Worm (Caenorhabditis elegans): ENCODE results near the gene C30G12.6.

The C30G12.6 gene

DNA sequence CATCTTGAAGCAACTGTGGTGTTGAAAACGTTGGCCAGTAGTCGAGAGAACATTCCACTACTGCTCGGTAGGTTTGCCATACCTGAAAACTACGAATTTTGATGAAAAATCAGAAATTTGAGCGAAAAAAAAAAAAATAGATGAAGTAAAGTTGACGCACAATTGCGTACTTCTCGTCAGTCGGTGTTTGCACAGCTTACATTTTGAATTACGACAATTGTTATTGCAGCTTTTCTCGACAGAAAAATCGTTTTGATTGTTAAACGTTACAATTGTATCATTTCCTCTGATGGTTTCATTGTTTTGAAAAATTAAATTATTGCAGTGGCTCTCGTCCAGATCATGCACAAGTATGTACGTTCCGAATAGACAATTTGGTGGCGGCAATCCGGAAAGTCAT lies 14.2 kb upstream of the C30G12.6 start, which contains the start of the genes F45E12.5 and cnep-1:
Gene F45E12.5 (minus strand): TSS at position 93 of the 400 bp plus-strand sequence.
Gene cnep-1 (plus strand): TSS at position 326 of the 400 bp plus-strand sequence.
- no peak for TF ChIP-seq hmg-4 (GFP tag; optimal IDR thresholded peaks at IDR 0.05)
- TF ChIP-seq B0310.2 (tag; optimal IDR thresholded peaks at IDR 0.05): no peak
- TF ChIP-seq tbx-37 (GFP tag; conservative IDR thresholded peaks at IDR 0.05): no peak
- TF ChIP-seq aly-1 (tag; optimal IDR thresholded peaks at IDR 0.05): no peak
- no peak for TF ChIP-seq sea-1 (GFP tag; conservative IDR thresholded peaks at IDR 0.05)
- TF ChIP-seq pes-1 (GFP tag; IDR thresholded peaks at IDR 0.05): no peak
- TF ChIP-seq F13C5.2 (tag; optimal IDR thresholded peaks at IDR 0.05): no peak
- TF ChIP-seq scrt-1 (GFP tag; IDR thresholded peaks at IDR 0.05): no peak
- TF ChIP-seq ceh-13 (GFP tag; optimal IDR thresholded peaks at IDR 0.05): no peak

ce11 chrII:7305558-7305957 lies 9.7 kb upstream of the C30G12.6 start, which contains the start of gene brf-1:
TSS of gene brf-1 (plus strand) at chrII:7305858.
- TF ChIP-seq hmbx-1 (tag; optimal IDR thresholded peaks at IDR 0.05) (no peak), tra-4 (tag; optimal IDR thresholded peaks at IDR 0.05) (no peak), B0310.2 (tag; optimal IDR thresholded peaks at IDR 0.05) (no peak), tbx-11 (GFP tag; IDR thresholded peaks at IDR 0.05) (no peak), ets-7 (tag; optimal IDR thresholded peaks at IDR 0.05) (no peak), tbx-37 (GFP tag; conservative IDR thresholded peaks at IDR 0.05) (no peak)

ce11 chrII:7301670-7302151 lies 5.9 kb upstream of the C30G12.6 start, which contains the start of gene cul-4:
TSS of gene cul-4 (plus strand) at chrII:7302101.
- TF ChIP-seq hmg-4 (GFP tag; optimal IDR thresholded peaks at IDR 0.05) (no peak), ceh-36 (tag; optimal IDR thresholded peaks at IDR 0.05) (no peak), flt-1 (GFP tag; IDR thresholded peaks at IDR 0.05) (no peak), tbx-11 (GFP tag; IDR thresholded peaks at IDR 0.05) (no peak), F13C5.2 (tag; optimal IDR thresholded peaks at IDR 0.05) (no peak), ceh-13 (GFP tag; optimal IDR thresholded peaks at IDR 0.05) (no peak)

ce11 chrII:7299042-7299441 lies 3.2 kb upstream of the C30G12.6 start, which contains the start of gene C30G12.1:
TSS of gene C30G12.1 (plus strand) at chrII:7299342.
- no peak for TF ChIP-seq tbx-37 (GFP tag; conservative IDR thresholded peaks at IDR 0.05)
- TF ChIP-seq ets-7 (tag; optimal IDR thresholded peaks at IDR 0.05): no peak
- TF ChIP-seq hnd-1 (tag; optimal IDR thresholded peaks at IDR 0.05): no peak
- no peak for TF ChIP-seq aly-1 (tag; optimal IDR thresholded peaks at IDR 0.05)
- no peak for TF ChIP-seq ceh-13 (GFP tag; optimal IDR thresholded peaks at IDR 0.05)
- TF ChIP-seq tbx-11 (GFP tag; IDR thresholded peaks at IDR 0.05): no peak
- no peak for TF ChIP-seq tra-4 (tag; optimal IDR thresholded peaks at IDR 0.05)
- TF ChIP-seq scrt-1 (GFP tag; IDR thresholded peaks at IDR 0.05): no peak
- no peak for TF ChIP-seq hmbx-1 (tag; optimal IDR thresholded peaks at IDR 0.05)
- no peak for TF ChIP-seq ama-1 (optimal IDR thresholded peaks at IDR 0.05)
- no peak for TF ChIP-seq hmg-4 (GFP tag; optimal IDR thresholded peaks at IDR 0.05)

DNA sequence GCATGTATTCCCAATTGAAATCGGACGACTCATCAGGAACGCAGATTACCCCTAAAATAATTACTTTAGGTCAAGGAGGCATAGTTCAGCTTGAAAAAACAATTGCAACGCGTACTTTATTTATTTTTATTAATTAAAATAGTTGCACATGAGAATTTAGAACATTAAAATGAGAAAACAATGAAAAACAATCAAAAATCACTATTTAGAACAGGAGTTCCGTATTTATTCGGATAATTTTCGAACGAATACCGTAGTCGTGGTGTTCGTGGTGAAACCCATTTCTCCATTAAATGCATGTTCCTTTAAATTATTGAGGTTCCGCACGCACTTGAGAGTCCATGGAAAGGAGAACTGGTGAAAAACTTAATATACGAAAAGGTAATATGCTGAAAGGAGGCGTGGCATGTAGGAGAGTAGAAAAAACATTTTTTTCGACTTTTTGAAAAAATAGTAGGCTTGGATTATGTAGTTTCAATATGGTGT lies 2.4 kb upstream of the C30G12.6 start, which contains the start of gene puf-8:
Gene puf-8 (minus strand): TSS at position 51 of the 486 bp plus-strand sequence.
- TF ChIP-seq B0310.2 (tag; optimal IDR thresholded peaks at IDR 0.05) (no peak), tbx-11 (GFP tag; IDR thresholded peaks at IDR 0.05) (no peak)

DNA sequence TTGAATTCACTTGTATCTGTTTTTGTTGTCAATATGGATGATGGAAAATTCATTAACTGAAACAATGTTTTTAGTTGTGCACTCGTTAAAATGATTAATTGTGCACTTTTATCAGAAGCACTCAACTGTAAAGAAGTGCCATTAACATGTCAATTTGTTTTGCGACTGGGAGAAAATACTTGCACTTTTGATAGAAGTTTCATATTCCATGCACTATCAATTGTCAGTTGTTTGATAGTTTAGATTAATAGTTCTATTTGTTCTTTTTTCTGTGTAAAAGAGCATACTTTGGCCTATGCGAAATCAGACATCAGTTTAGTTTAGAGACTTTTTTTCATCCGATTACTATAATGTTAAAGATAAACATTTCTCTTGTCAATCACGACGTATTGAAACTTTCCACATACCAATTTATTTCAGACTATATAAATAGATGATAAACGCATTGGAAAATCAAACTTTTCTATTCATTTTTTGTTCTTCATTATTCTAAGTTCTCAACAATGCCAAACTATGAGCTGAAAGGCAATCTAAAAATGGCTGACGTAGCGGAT lies 5.8 kb downstream of the C30G12.6 start, which contains the start of gene C30G12.2:
Gene C30G12.2 (plus strand): TSS at position 504 of the 554 bp plus-strand sequence.
- TF ChIP-seq pes-1 (GFP tag; IDR thresholded peaks at IDR 0.05): no peak
- no peak for TF ChIP-seq ama-1 (optimal IDR thresholded peaks at IDR 0.05)
- no peak for TF ChIP-seq hnd-1 (tag; optimal IDR thresholded peaks at IDR 0.05)
- no peak for TF ChIP-seq B0310.2 (tag; optimal IDR thresholded peaks at IDR 0.05)
- TF ChIP-seq hmbx-1 (tag; optimal IDR thresholded peaks at IDR 0.05): no peak
- no peak for TF ChIP-seq tbx-11 (GFP tag; IDR thresholded peaks at IDR 0.05)
- no peak for TF ChIP-seq sea-1 (GFP tag; conservative IDR thresholded peaks at IDR 0.05)
- TF ChIP-seq hmg-4 (GFP tag; optimal IDR thresholded peaks at IDR 0.05): no peak
- no peak for TF ChIP-seq aly-1 (tag; optimal IDR thresholded peaks at IDR 0.05)
- TF ChIP-seq tbx-37 (GFP tag; conservative IDR thresholded peaks at IDR 0.05): no peak
- TF ChIP-seq ceh-13 (GFP tag; optimal IDR thresholded peaks at IDR 0.05): no peak
- TF ChIP-seq ets-7 (tag; optimal IDR thresholded peaks at IDR 0.05): no peak
- TF ChIP-seq scrt-1 (GFP tag; IDR thresholded peaks at IDR 0.05): no peak
- TF ChIP-seq flt-1 (GFP tag; IDR thresholded peaks at IDR 0.05): no peak

ce11 chrII:7287709-7288108 lies 8.1 kb downstream of the C30G12.6 start:
- no peak for TF ChIP-seq ceh-13 (GFP tag; optimal IDR thresholded peaks at IDR 0.05)
- TF ChIP-seq flt-1 (GFP tag; IDR thresholded peaks at IDR 0.05): no peak
- TF ChIP-seq tbx-37 (GFP tag; conservative IDR thresholded peaks at IDR 0.05): no peak
- no peak for TF ChIP-seq F13C5.2 (tag; optimal IDR thresholded peaks at IDR 0.05)
- no peak for TF ChIP-seq pes-1 (GFP tag; IDR thresholded peaks at IDR 0.05)
- no peak for TF ChIP-seq tbx-11 (GFP tag; IDR thresholded peaks at IDR 0.05)
- no peak for TF ChIP-seq scrt-1 (GFP tag; IDR thresholded peaks at IDR 0.05)
- no peak for TF ChIP-seq tra-4 (tag; optimal IDR thresholded peaks at IDR 0.05)

ce11 chrII:7287140-7287539 lies 8.7 kb downstream of the C30G12.6 start:
- TF ChIP-seq ama-1 (optimal IDR thresholded peaks at IDR 0.05): no peak
- TF ChIP-seq scrt-1 (GFP tag; IDR thresholded peaks at IDR 0.05): no peak
- no peak for TF ChIP-seq tbx-11 (GFP tag; IDR thresholded peaks at IDR 0.05)
- no peak for TF ChIP-seq hnd-1 (tag; optimal IDR thresholded peaks at IDR 0.05)
- no peak for TF ChIP-seq F13C5.2 (tag; optimal IDR thresholded peaks at IDR 0.05)
- TF ChIP-seq pes-1 (GFP tag; IDR thresholded peaks at IDR 0.05): no peak
- TF ChIP-seq tra-4 (tag; optimal IDR thresholded peaks at IDR 0.05): no peak
- no peak for TF ChIP-seq hmbx-1 (tag; optimal IDR thresholded peaks at IDR 0.05)
- TF ChIP-seq ceh-13 (GFP tag; optimal IDR thresholded peaks at IDR 0.05): no peak
- no peak for TF ChIP-seq aly-1 (tag; optimal IDR thresholded peaks at IDR 0.05)
- TF ChIP-seq ceh-36 (tag; optimal IDR thresholded peaks at IDR 0.05): no peak
- TF ChIP-seq tbx-37 (GFP tag; conservative IDR thresholded peaks at IDR 0.05): no peak
- no peak for TF ChIP-seq B0310.2 (tag; optimal IDR thresholded peaks at IDR 0.05)
- TF ChIP-seq hmg-4 (GFP tag; optimal IDR thresholded peaks at IDR 0.05): no peak
- no peak for TF ChIP-seq sea-1 (GFP tag; conservative IDR thresholded peaks at IDR 0.05)
- TF ChIP-seq flt-1 (GFP tag; IDR thresholded peaks at IDR 0.05): no peak
- TF ChIP-seq ets-7 (tag; optimal IDR thresholded peaks at IDR 0.05): no peak
